Worm (Caenorhabditis elegans): ENCODE measurements around the gene C03E10.3.

The C03E10.3 gene

DNA sequence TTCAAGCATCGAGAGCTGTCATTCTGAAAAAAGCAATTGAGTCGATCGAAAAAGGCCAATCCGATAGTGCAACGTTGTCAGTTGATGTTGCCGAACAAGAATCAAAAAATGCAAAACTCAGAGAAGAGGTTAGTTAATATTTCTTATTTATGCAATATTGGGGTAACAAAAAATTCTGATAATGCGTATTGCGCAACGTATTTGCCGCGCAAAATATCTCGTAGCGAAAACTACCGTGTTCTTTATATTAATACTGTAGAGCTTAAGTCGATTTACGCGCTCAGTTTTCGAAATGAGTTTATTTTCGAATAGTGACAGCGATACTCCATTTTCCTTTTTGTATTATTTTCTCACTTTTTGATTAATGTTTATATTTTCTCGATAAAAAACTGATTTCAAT, 41.2 kb upstream of the C03E10.3 start:
- TF ChIP-seq ces-1 (GFP tag; optimal IDR thresholded peaks at IDR 0.05) (no peak), efl-1 (optimal IDR thresholded peaks at IDR 0.05) (no peak), efl-1 (GFP tag; optimal IDR thresholded peaks at IDR 0.05 in 1 of 2) (peak in 1 of 2 experiments; percentile 57)

DNA sequence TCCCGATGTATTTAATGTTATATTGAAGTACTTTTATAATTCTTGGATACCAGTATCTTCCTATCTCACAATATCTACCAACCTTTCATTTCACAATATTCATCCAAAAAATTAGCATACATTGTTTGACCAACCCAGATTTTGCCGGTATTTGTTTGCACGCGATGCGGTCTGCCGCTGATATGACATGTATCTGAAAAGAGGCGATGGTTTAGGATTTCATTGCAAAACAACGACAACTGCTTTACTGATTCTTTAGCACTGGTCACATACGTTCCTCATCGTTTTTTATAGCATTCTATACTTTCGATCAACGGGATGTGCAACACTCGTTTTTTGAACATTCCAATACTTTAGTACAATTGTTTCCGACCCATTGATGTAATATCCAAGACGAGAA, 38.4 kb upstream of the C03E10.3 start, which contains the start of gene mam-4:
mam-4 (plus strand) TSS at position 301 of the 400 bp plus-strand sequence.
- no peak for TF ChIP-seq nhr-19 (GFP tag; conservative IDR thresholded peaks at IDR 0.05)
- no peak for TF ChIP-seq snu-23 (GFP tag; optimal IDR thresholded peaks at IDR 0.05)
- no peak for TF ChIP-seq fkh-8 (tag; optimal IDR thresholded peaks at IDR 0.05)
- TF ChIP-seq fkh-10 (GFP tag; optimal IDR thresholded peaks at IDR 0.05): no peak
- no peak for TF ChIP-seq nhr-85 (tag)
- TF ChIP-seq mep-1 (tag; optimal IDR thresholded peaks at IDR 0.05): no peak
- TF ChIP-seq sup-37 (GFP tag; optimal IDR thresholded peaks at IDR 0.05): no peak
- TF ChIP-seq aly-2 (tag; optimal IDR thresholded peaks at IDR 0.05): no peak
- TF ChIP-seq lin-35 (GFP tag; optimal IDR thresholded peaks at IDR 0.05): no peak
- TF ChIP-seq nhr-28 (tag; optimal IDR thresholded peaks at IDR 0.05): no peak
- TF ChIP-seq unc-98 (GFP tag; IDR thresholded peaks at IDR 0.05): no peak
- TF ChIP-seq alr-1 (tag; optimal IDR thresholded peaks at IDR 0.05; ENCODE audit: borderline replicate concordance): no peak
- TF ChIP-seq skn-1 (tag; optimal IDR thresholded peaks at IDR 0.05): no peak

DNA sequence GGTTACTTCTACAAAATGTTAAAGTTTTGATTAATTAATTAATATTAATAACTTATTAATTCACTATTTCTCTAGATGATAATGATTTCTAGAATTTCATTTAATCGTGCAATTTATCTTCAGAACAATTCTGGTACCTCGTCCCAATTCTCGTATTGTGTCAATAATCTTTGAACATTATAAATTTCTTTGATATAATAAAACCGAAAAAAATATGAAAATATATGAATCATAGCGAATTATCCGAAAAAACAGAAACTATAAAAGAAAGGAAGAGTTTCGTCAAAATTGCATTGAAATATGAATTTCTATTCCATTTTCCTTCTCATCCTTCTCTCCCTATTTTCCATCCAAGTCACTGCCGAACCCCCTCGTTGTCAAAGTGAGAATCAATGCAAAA, 35.5 kb upstream of the C03E10.3 start, which contains the start of gene T19B10.12:
T19B10.12 (plus strand) TSS at position 301 of the 400 bp plus-strand sequence.
- TF ChIP-seq aha-1 (tag; optimal IDR thresholded peaks at IDR 0.05): no peak
- TF ChIP-seq nhr-19 (GFP tag; conservative IDR thresholded peaks at IDR 0.05): no peak
- TF ChIP-seq skn-1 (tag; optimal IDR thresholded peaks at IDR 0.05): no peak
- TF ChIP-seq ama-1 (optimal IDR thresholded peaks at IDR 0.05): no peak
- no peak for TF ChIP-seq pag-3 (tag; optimal IDR thresholded peaks at IDR 0.05; ENCODE audit: borderline replicate concordance, insufficient read depth)
- no peak for TF ChIP-seq dpl-1 (GFP tag; optimal IDR thresholded peaks at IDR 0.05)
- no peak for TF ChIP-seq jun-1 (tag; optimal IDR thresholded peaks at IDR 0.05)
- no peak for TF ChIP-seq mep-1 (tag; optimal IDR thresholded peaks at IDR 0.05)
- no peak for TF ChIP-seq blmp-1 (tag; optimal IDR thresholded peaks at IDR 0.05)
- TF ChIP-seq fkh-4 (tag; optimal IDR thresholded peaks at IDR 0.05; ENCODE audit: borderline replicate concordance): no peak
- no peak for TF ChIP-seq lin-15B (tag; optimal IDR thresholded peaks at IDR 0.05)
- no peak for TF ChIP-seq nhr-28 (tag; optimal IDR thresholded peaks at IDR 0.05)
- no peak for TF ChIP-seq pax-3 (tag; optimal IDR thresholded peaks at IDR 0.05)
- TF ChIP-seq unc-30 (tag; optimal IDR thresholded peaks at IDR 0.05): no peak
- TF ChIP-seq ets-5 (GFP tag; IDR thresholded peaks at IDR 0.05): no peak
- no peak for TF ChIP-seq hpl-2 (GFP tag; optimal IDR thresholded peaks at IDR 0.05)
- TF ChIP-seq mef-2 (tag; optimal IDR thresholded peaks at IDR 0.05): no peak
- no peak for TF ChIP-seq ztf-11 (tag; optimal IDR thresholded peaks at IDR 0.05)
- no peak for TF ChIP-seq lin-39 (tag; optimal IDR thresholded peaks at IDR 0.05)
- no peak for TF ChIP-seq nhr-20 (tag; optimal IDR thresholded peaks at IDR 0.05)

DNA sequence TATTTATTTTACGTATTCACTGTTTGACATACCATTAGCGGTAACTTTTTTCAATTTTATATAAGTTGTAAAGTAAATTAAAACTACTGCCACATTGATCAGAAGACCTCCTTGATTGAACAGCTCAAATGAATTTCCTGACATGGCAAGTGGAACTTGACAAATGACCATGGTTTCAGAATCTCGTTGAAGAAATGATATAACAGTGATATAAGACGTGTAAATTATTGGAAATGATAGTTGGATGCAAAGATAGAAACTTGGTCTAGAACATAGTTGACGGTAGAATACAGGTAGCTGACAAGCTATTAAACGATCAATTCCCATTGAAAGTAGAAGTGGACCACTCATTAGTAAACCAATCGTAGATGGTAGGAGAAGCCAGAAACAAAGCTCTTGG, 34.4 kb upstream of the C03E10.3 start:
- no peak for TF ChIP-seq tbx-2 (tag; optimal IDR thresholded peaks at IDR 0.05)
- no peak for TF ChIP-seq sptf-1 (tag; optimal IDR thresholded peaks at IDR 0.05)
- TF ChIP-seq swsn-7 (tag; optimal IDR thresholded peaks at IDR 0.05): no peak
- TF ChIP-seq jun-1 (tag; optimal IDR thresholded peaks at IDR 0.05): no peak
- no peak for TF ChIP-seq nhr-237 (tag; optimal IDR thresholded peaks at IDR 0.05)
- no peak for TF ChIP-seq lin-39 (tag; optimal IDR thresholded peaks at IDR 0.05)
- TF ChIP-seq vab-15 (tag; optimal IDR thresholded peaks at IDR 0.05): no peak

DNA sequence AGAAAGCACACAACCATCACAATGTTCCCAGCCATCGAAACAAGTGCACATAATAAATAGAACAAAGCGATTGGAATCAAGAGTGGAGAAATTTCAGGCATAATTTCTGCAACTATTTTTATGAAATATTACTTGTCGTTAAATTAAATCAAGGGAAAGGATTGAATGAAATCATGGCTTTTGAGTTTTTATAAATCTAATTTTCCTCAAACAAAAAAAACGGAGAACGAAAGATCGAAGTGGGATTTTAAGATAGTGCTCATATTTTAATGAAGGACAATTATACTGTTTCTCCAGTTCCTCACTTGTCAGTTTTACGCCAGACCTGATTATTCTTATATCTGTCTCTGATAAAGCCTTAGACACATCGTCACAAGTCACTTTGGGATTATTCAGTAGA, 33.8 kb upstream of the C03E10.3 start, which contains the start of gene srsx-33:
srsx-33 (minus strand) TSS at position 101 of the 400 bp plus-strand sequence.
- no peak for TF ChIP-seq efl-1 (optimal IDR thresholded peaks at IDR 0.05)
- TF ChIP-seq efl-1 (GFP tag; optimal IDR thresholded peaks at IDR 0.05 in 1 of 2): peak in 1 of 2 experiments; percentile 9
- no peak for TF ChIP-seq dpl-1 (GFP tag; optimal IDR thresholded peaks at IDR 0.05)
